Fruit fly (Drosophila melanogaster): ENCODE data around the gene CG3323.

DNA sequence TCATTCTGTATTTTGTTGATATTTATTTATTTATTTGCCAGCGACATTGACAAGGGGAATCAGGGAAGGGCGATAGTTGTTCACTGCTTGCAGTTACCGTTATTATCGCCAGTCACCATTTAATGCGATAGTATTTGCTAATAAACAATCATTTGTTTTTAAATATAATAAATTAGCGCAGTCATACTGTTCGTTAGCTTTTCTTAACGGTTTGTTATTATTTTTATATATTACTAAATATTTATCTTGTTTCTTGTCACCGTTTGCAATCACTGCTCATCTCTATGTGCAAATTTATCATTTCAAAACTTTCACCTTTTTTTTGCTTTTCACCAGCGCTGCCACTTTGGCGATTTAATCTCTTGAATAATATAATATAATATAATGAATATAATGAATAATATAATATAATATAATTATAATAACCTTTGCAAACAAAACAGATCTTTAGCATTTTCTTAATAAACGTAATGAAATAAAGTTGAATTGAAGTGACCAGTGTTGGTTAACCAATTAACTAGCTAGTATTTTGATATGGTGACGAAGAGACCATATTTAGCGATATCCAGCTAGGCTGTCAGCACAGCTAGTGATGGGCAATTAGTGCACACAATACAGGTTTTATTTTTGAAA is 23.9 kb upstream of the CG3323 start, which contains the start of the genes CG3309 and XRCC1:
- TF ChIP-seq psq (optimal IDR thresholded peaks at IDR 0.05) (no peak), ttk (optimal IDR thresholded peaks at IDR 0.05) (no peak)
